Fruit fly (Drosophila melanogaster) whole organism, embryonic: ENCODE results near the gene GstO2.

Source experiments
- CG10209 ChIP-seq: fragments of 200-800 bp; sonication (Bioruptor generic); optimal IDR thresholded peaks from 3 replicates; lab custom pipeline; 2017; ENCODE audit warnings: missing biosample characterization, mild to moderate bottlenecking, missing genetic modification characterization, missing genetic modification reagents
- CG11085 ChIP-seq: fragments of 200-800 bp; sonication (Bioruptor generic); IDR thresholded peaks from 2 replicates; pipeline ENCODE4 v1.3.6; 2022; ENCODE audit warnings: missing biosample characterization, missing genetic modification characterization
- CG12104 ChIP-seq: fragments of 200-800 bp; sonication (Bioruptor generic); optimal IDR thresholded peaks from 3 replicates; lab custom pipeline; 2016; ENCODE audit warnings: missing biosample characterization, missing genetic modification characterization
- CG12236 ChIP-seq: fragments of 200-800 bp; sonication (Bioruptor generic); optimal IDR thresholded peaks from 2 replicates; lab custom pipeline; 2016; ENCODE audit warnings: missing biosample characterization, missing genetic modification characterization
- CG13287 ChIP-seq: fragments of 200-800 bp; sonication (Bioruptor generic); IDR thresholded peaks from 2 replicates; pipeline ENCODE4 v1.3.6; 2022; ENCODE audit warnings: missing biosample characterization, missing genetic modification characterization; ENCODE audit not compliant: partially characterized antibody
- CG14441 ChIP-seq: fragments of 200-800 bp; sonication (Bioruptor generic); IDR thresholded peaks from 2 replicates; pipeline ENCODE4 v1.3.6; 2022; ENCODE audit warnings: missing biosample characterization, missing genetic modification characterization
- CG1529 ChIP-seq: fragments of 200-800 bp; sonication (Bioruptor generic); optimal IDR thresholded peaks from 3 replicates; lab custom pipeline; 2018; ENCODE audit warnings: missing biosample characterization, missing genetic modification characterization
- CG15696 ChIP-seq: fragments of 200-800 bp; sonication (Bioruptor generic); optimal IDR thresholded peaks from 2 replicates; lab custom pipeline; 2019; ENCODE audit warnings: missing biosample characterization, mild to moderate bottlenecking, missing genetic modification characterization, moderate library complexity
- CG17186 ChIP-seq: fragments of 200-800 bp; sonication (Bioruptor generic); optimal IDR thresholded peaks from 3 replicates; lab custom pipeline; 2017; ENCODE audit warnings: missing biosample characterization, missing genetic modification reagents, missing genetic modification characterization
- CG17568 ChIP-seq: fragments of 200-800 bp; sonication (Bioruptor generic); optimal IDR thresholded peaks from 2 replicates; lab custom pipeline; 2018; ENCODE audit warnings: missing biosample characterization, mild to moderate bottlenecking, missing genetic modification characterization, moderate library complexity
- CG17802 ChIP-seq: fragments of 200-800 bp; sonication (Bioruptor generic); optimal IDR thresholded peaks from 2 replicates; lab custom pipeline; 2018; ENCODE audit warnings: missing biosample characterization, mild to moderate bottlenecking, missing genetic modification characterization, moderate library complexity
- CG1832 ChIP-seq: fragments of 200-800 bp; sonication (Bioruptor generic); optimal IDR thresholded peaks from 2 replicates; lab custom pipeline; 2017; ENCODE audit warnings: missing biosample characterization, mild to moderate bottlenecking, missing genetic modification characterization, inconsistent platforms
- CG18476 ChIP-seq: fragments of 200-800 bp; sonication (Bioruptor generic); optimal IDR thresholded peaks from 2 replicates; lab custom pipeline; 2016; ENCODE audit warnings: missing biosample characterization, mild to moderate bottlenecking, missing genetic modification characterization
- CG31224 ChIP-seq: fragments of 200-800 bp; sonication (Bioruptor generic); IDR thresholded peaks from 2 replicates; pipeline ENCODE4 v1.3.6; 2022; ENCODE audit warnings: missing biosample characterization, missing genetic modification characterization
- CG32767 ChIP-seq: fragments of 200-800 bp; sonication (Bioruptor generic); IDR thresholded peaks from 2 replicates; pipeline ENCODE4 v1.3.6; 2022; ENCODE audit warnings: missing biosample characterization, missing genetic modification characterization
- CG34224 ChIP-seq: fragments of 200-800 bp; sonication (Bioruptor generic); IDR thresholded peaks from 3 replicates; pipeline ENCODE4 v1.3.6; 2022; ENCODE audit warnings: missing biosample characterization, missing genetic modification characterization; ENCODE audit not compliant: partially characterized antibody
- CG4424 ChIP-seq: fragments of 200-800 bp; sonication (Bioruptor generic); optimal IDR thresholded peaks from 3 replicates; lab custom pipeline; 2016; ENCODE audit warnings: missing biosample characterization, missing genetic modification characterization
- CG6765 ChIP-seq: fragments of 200-800 bp; sonication (Bioruptor generic); optimal IDR thresholded peaks from 3 replicates; lab custom pipeline; 2017; ENCODE audit warnings: missing biosample characterization, mild to moderate bottlenecking, missing genetic modification characterization
- CG7271 ChIP-seq: fragments of 200-800 bp; sonication (Bioruptor generic); optimal IDR thresholded peaks from 2 replicates; lab custom pipeline; 2018; ENCODE audit warnings: missing biosample characterization, mild to moderate bottlenecking, missing genetic modification characterization, moderate library complexity
- CG7745 ChIP-seq: fragments of 200-800 bp; sonication (Bioruptor generic); optimal IDR thresholded peaks from 2 replicates; lab custom pipeline; 2018; ENCODE audit warnings: missing biosample characterization, mild to moderate bottlenecking, missing genetic modification characterization, moderate library complexity
- CG8089 ChIP-seq: fragments of 200-800 bp; sonication (Bioruptor generic); optimal IDR thresholded peaks from 3 replicates; lab custom pipeline; 2016; ENCODE audit warnings: missing biosample characterization, missing genetic modification characterization
- CG8290 ChIP-seq, 3 experiments: fragments of 200-800 bp; sonication (Bioruptor generic); optimal IDR thresholded peaks; 2 replicates each; lab custom pipeline; 2016 to 2019; ENCODE audit warnings: missing biosample characterization in 3 of 3, missing genetic modification characterization in 3 of 3, mild to moderate bottlenecking in 2 of 3, moderate library complexity in 1 of 3
- CG8944 ChIP-seq: fragments of 200-800 bp; sonication (Bioruptor generic); optimal IDR thresholded peaks from 3 replicates; lab custom pipeline; 2016; ENCODE audit warnings: missing biosample characterization, missing genetic modification characterization
- Dbx ChIP-seq: fragments of 200-800 bp; sonication (Bioruptor generic); IDR thresholded peaks from 3 replicates; pipeline ENCODE4 v1.3.6; 2022; ENCODE audit warnings: missing biosample characterization, missing genetic modification characterization
- Dip3 ChIP-seq: fragments of 200-800 bp; sonication (Bioruptor generic); optimal IDR thresholded peaks from 3 replicates; lab custom pipeline; 2016; ENCODE audit warnings: missing biosample characterization, missing genetic modification characterization
- Hey ChIP-seq: fragments of 200-800 bp; sonication (Bioruptor generic); optimal IDR thresholded peaks from 3 replicates; lab custom pipeline; 2018; ENCODE audit warnings: missing biosample characterization, mild to moderate bottlenecking, missing genetic modification characterization
- Hmr ChIP-seq: fragments of 200-800 bp; sonication (Bioruptor generic); optimal IDR thresholded peaks from 3 replicates; lab custom pipeline; 2017; ENCODE audit warnings: mild to moderate bottlenecking, missing biosample characterization, missing genetic modification reagents, missing genetic modification characterization
- Hr3 ChIP-seq: fragments of 200-800 bp; sonication (Bioruptor generic); optimal IDR thresholded peaks from 3 replicates; lab custom pipeline; 2016; ENCODE audit warnings: missing biosample characterization, missing genetic modification characterization
- Lhr ChIP-seq: fragments of 200-800 bp; sonication (Bioruptor generic); optimal IDR thresholded peaks from 3 replicates; lab custom pipeline; 2017; ENCODE audit warnings: mild to moderate bottlenecking, missing biosample characterization, missing genetic modification reagents, missing genetic modification characterization
- Lpt ChIP-seq: fragments of >200 bp; optimal IDR thresholded peaks from 2 replicates; lab custom pipeline; 2018; ENCODE audit warnings: missing biosample characterization, missing genetic modification characterization
- Sox102F ChIP-seq: fragments of 200-800 bp; sonication (Bioruptor generic); optimal IDR thresholded peaks from 2 replicates; lab custom pipeline; 2018; ENCODE audit warnings: missing biosample characterization, mild to moderate bottlenecking, missing genetic modification characterization, moderate library complexity
- caup ChIP-seq: fragments of 200-800 bp; sonication (Bioruptor generic); optimal IDR thresholded peaks from 3 replicates; lab custom pipeline; 2017; ENCODE audit warnings: missing biosample characterization, mild to moderate bottlenecking, missing genetic modification characterization, moderate library complexity; ENCODE audit not compliant: severe bottlenecking
- chn ChIP-seq: fragments of 200-800 bp; sonication (Bioruptor generic); optimal IDR thresholded peaks from 2 replicates; lab custom pipeline; 2016; ENCODE audit warnings: missing biosample characterization, missing genetic modification characterization
- ci ChIP-seq: fragments of 200-800 bp; sonication (Bioruptor generic); IDR thresholded peaks from 3 replicates; pipeline ENCODE4 v1.3.6; 2022; ENCODE audit warnings: missing biosample characterization, missing genetic modification characterization
- crc ChIP-seq: fragments of 200-800 bp; sonication (Bioruptor generic); optimal IDR thresholded peaks from 2 replicates; lab custom pipeline; 2016; ENCODE audit warnings: missing biosample characterization, missing genetic modification characterization
- gsb-n ChIP-seq: fragments of 200-800 bp; sonication (Bioruptor generic); optimal IDR thresholded peaks from 3 replicates; lab custom pipeline; 2018; ENCODE audit warnings: missing biosample characterization, mild to moderate bottlenecking, missing genetic modification characterization
- ham ChIP-seq: fragments of 200-800 bp; sonication (Bioruptor generic); IDR thresholded peaks from 2 replicates; pipeline ENCODE4 v1.3.6; 2022; ENCODE audit warnings: missing biosample characterization, missing genetic modification characterization
- her ChIP-seq: fragments of 200-800 bp; sonication (Bioruptor generic); optimal IDR thresholded peaks from 2 replicates; lab custom pipeline; 2016; ENCODE audit warnings: missing biosample characterization, missing genetic modification characterization
- jigr1 ChIP-seq: fragments of 200-800 bp; sonication (Bioruptor generic); IDR thresholded peaks from 3 replicates; pipeline ENCODE4 v1.3.6; 2022; ENCODE audit warnings: missing biosample characterization, missing genetic modification characterization
- lab ChIP-seq: fragments of 200-800 bp; sonication (Bioruptor generic); optimal IDR thresholded peaks from 3 replicates; lab custom pipeline; 2017; ENCODE audit warnings: missing biosample characterization, missing genetic modification characterization, mild to moderate bottlenecking, moderate library complexity, missing genetic modification reagents
- pan ChIP-seq, 4 experiments: fragments of >200 bp in 3 of 4; fragments of 200-800 bp in 1 of 4; sonication (Bioruptor generic) in 1 of 4; optimal IDR thresholded peaks in 3 of 4; IDR thresholded peaks in 1 of 4; 2 replicates each; pipeline versions ENCODE4 v1.3.6 to Lab custom; 2017 to 2022; ENCODE audit warnings: missing biosample characterization in 2 of 4, missing genetic modification characterization in 2 of 4, mixed read lengths in 1 of 4
- pb ChIP-seq: fragments of 200-800 bp; sonication (Bioruptor generic); optimal IDR thresholded peaks from 3 replicates; lab custom pipeline; 2016; ENCODE audit warnings: missing biosample characterization, missing genetic modification characterization
- pho ChIP-seq: fragments of 200-800 bp; sonication (Bioruptor generic); optimal IDR thresholded peaks from 2 replicates; lab custom pipeline; 2016; ENCODE audit warnings: missing biosample characterization, missing genetic modification characterization
- pnt ChIP-seq: fragments of 200-800 bp; sonication (Bioruptor generic); optimal IDR thresholded peaks from 3 replicates; lab custom pipeline; 2016; ENCODE audit warnings: missing biosample characterization, missing genetic modification characterization
- tgo ChIP-seq: fragments of 200-800 bp; sonication (Bioruptor generic); IDR thresholded peaks from 3 replicates; pipeline ENCODE4 v1.3.6; 2022; ENCODE audit warnings: missing biosample characterization, missing genetic modification characterization
- tll ChIP-seq, 2 experiments: fragments of 200-800 bp in 1 of 2; fragments of >200 bp in 1 of 2; sonication (Bioruptor generic) in 1 of 2; optimal IDR thresholded peaks; 2 replicates each; lab custom pipeline; 2017 to 2019; ENCODE audit warnings: missing biosample characterization in 2 of 2, missing genetic modification characterization in 2 of 2, mild to moderate bottlenecking in 1 of 2, moderate library complexity in 1 of 2
- toy ChIP-seq: fragments of 200-800 bp; sonication (Bioruptor generic); IDR thresholded peaks from 2 replicates; pipeline ENCODE4 v1.3.6; 2022; ENCODE audit warnings: missing biosample characterization, missing genetic modification characterization
- zen ChIP-seq: fragments of 200-800 bp; sonication (Bioruptor generic); optimal IDR thresholded peaks from 3 replicates; lab custom pipeline; 2018; ENCODE audit warnings: missing biosample characterization, mild to moderate bottlenecking, missing genetic modification characterization, moderate library complexity

Gene GstO2

DNA sequence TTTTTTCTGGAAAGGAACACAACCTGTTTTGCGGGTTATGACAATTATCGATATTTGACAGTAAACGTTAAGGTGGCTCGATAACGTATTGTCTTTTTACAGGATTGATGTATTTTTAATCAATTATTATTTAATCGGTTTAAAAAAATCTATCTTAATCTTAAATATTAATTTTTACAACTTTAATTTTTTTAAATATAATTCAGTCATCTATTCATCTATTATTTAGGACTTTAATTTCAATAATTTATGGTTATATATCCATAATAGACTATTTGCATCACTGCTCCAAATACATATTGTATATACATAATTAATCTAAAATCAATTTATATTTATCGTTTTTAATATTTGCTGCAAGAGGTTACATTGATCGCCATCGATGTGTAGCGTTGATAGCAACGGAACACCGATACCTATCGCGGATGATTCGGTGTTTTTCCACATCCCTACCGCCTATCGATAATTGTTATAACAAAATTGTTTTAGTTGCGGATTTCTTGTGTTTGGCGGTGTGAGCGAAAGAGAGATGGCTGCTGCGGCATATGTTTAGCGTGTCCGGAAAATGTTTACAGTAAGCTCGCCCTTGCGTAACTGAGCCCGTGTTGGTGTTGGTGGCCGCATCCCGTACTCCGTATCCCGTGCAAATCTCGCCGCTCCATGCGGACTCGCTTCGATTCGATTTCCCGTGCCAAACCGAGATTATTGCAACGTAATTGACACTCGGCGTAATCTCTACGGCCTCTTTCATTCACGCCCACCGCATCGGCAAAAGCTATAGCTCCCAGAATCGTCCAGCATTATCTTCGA, 1.7 kb upstream of the GstO2 start, which contains the start of the genes GstO1 and foi (continued):
- no peak for TF ChIP-seq gsb-n
- no peak for TF ChIP-seq crc (GFP tag; lab: Kevin White, UChicago)
- no peak for TF ChIP-seq pan (optimal IDR thresholded peaks at IDR 0.05; lab: Kevin White, UChicago)
- peak in 1 of 2 experiments; percentile 28 for TF ChIP-seq pan (GFP tag; optimal IDR thresholded peaks at IDR 0.05 in 1 of 2, IDR thresholded peaks at IDR 0.05 in 1 of 2)
- TF ChIP-seq pho (GFP tag; lab: Kevin White, UChicago), result no peak
- TF ChIP-seq CG8089 (GFP tag; lab: Kevin White, UChicago), result no peak
- no peak for TF ChIP-seq Sox102F (GFP tag; lab: Kevin White, UChicago)
- TF ChIP-seq CG8944 (GFP tag; lab: Kevin White, UChicago), result no peak
- peak; percentile 15 for TF ChIP-seq chn (GFP tag; lab: Kevin White, UChicago)
- TF ChIP-seq CG11085 (GFP tag; lab: Robert Waterston, UW), result no peak
- no peak for TF ChIP-seq CG1832 (GFP tag; lab: Kevin White, UChicago)
- TF ChIP-seq CG17568 (GFP tag; lab: Kevin White, UChicago), result no peak
- TF ChIP-seq Hr3, result peak; percentile 15
- TF ChIP-seq jigr1 (GFP tag; lab: Robert Waterston, UW), result no peak
- TF ChIP-seq CG1529 (GFP tag; lab: Kevin White, UChicago), result no peak
- no peak for TF ChIP-seq CG12104 (GFP tag; lab: Kevin White, UChicago)
- TF ChIP-seq Dip3 (GFP tag; lab: Kevin White, UChicago), result no peak
- TF ChIP-seq zen (tag; lab: Kevin White, UChicago), result peak; percentile 27
- no peak for TF ChIP-seq pnt (GFP tag; lab: Kevin White, UChicago)
- TF ChIP-seq CG18476 (GFP tag; lab: Kevin White, UChicago), result no peak
- TF ChIP-seq Dbx (GFP tag; lab: Robert Waterston, UW), result peak; percentile 45; the same call in 1 of the 3 replicates
- TF ChIP-seq caup (GFP tag; lab: Kevin White, UChicago), result no peak
- peak; percentile 25 for TF ChIP-seq pb (GFP tag; lab: Kevin White, UChicago)
- TF ChIP-seq Lpt (GFP tag; lab: Kevin White, UChicago), result no peak
- TF ChIP-seq CG12236 (GFP tag; lab: Kevin White, UChicago), result no peak
- TF ChIP-seq CG17186 (GFP tag; lab: Kevin White, UChicago), result peak; percentile 18
- TF ChIP-seq CG7271, result peak; percentile 73
- no peak for TF ChIP-seq Hey (tag; lab: Kevin White, UChicago)
- TF ChIP-seq CG14441 (GFP tag; lab: Robert Waterston, UW), result no peak
- peak; percentile 97 for TF ChIP-seq CG13287 (GFP tag; lab: Robert Waterston, UW)
- no peak for TF ChIP-seq CG17802 (tag; lab: Kevin White, UChicago)
- TF ChIP-seq CG7745, result no peak
- TF ChIP-seq CG34224 (GFP tag; lab: Robert Waterston, UW), result peak; percentile 94
- TF ChIP-seq CG15696, result no peak
- TF ChIP-seq CG10209 (GFP tag; lab: Kevin White, UChicago), result peak; percentile 16
- peak; percentile 37 for TF ChIP-seq lab (GFP tag; lab: Kevin White, UChicago)
- TF ChIP-seq CG32767 (GFP tag; lab: Robert Waterston, UW), result no peak
- peak; percentile 66; the same call in 2 of the 3 replicates for TF ChIP-seq ci (GFP tag; lab: Robert Waterston, UW)
- no peak for TF ChIP-seq tgo (GFP tag; lab: Robert Waterston, UW)
- no peak for TF ChIP-seq her (GFP tag; lab: Kevin White, UChicago)
- TF ChIP-seq toy, result no peak
- no peak for TF ChIP-seq ham (GFP tag; lab: Robert Waterston, UW)
- peak; percentile 29 for TF ChIP-seq CG8290 (GFP tag; optimal IDR thresholded peaks at IDR 0.05; lab: Kevin White, UChicago)
- peak in 1 of 2 experiments; percentile 73 for TF ChIP-seq CG8290 (tag; optimal IDR thresholded peaks at IDR 0.05; lab: Kevin White, UChicago)
- TF ChIP-seq Lhr (GFP tag; lab: Kevin White, UChicago), result no peak
- TF ChIP-seq CG4424 (GFP tag; lab: Kevin White, UChicago), result no peak
- no peak for TF ChIP-seq tll (GFP tag; optimal IDR thresholded peaks at IDR 0.05; lab: Kevin White, UChicago)
- TF ChIP-seq CG31224, result 0 out of 2 replicates have a peak, but pooled peaks have one; percentile 22
- peak; percentile 10 for TF ChIP-seq Hmr
- peak; percentile 44 for TF ChIP-seq CG6765 (GFP tag; lab: Kevin White, UChicago)
